Fruit fly (Drosophila melanogaster): ENCODE results near the gene CG4995.

- TF ChIP-seq usp (GFP tag; optimal IDR thresholded peaks at IDR 0.05) (no peak), Dll (optimal IDR thresholded peaks at IDR 0.05) (no peak), EcR (GFP tag; optimal IDR thresholded peaks at IDR 0.05) (no peak), pan (optimal IDR thresholded peaks at IDR 0.05) (no peak)
Observed at dm6 chr2L:10314327-10315210, 7.7 kb upstream of the CG4995 start, which contains the start of the genes Usp14 and CG4972.
